Fruit fly (Drosophila melanogaster): ENCODE measurements around the gene Pgd.
A peak's percentile ranks its signal among the peaks of the same experiment; 100 is the strongest.

Pgd gene

dm6 chrX:2141854-2142216 lies 3.1 kb upstream of the Pgd start:
- no peak for TF ChIP-seq N (GFP tag; optimal IDR thresholded peaks at IDR 0.05)
- TF ChIP-seq usp (GFP tag; optimal IDR thresholded peaks at IDR 0.05): no peak
- no peak for TF ChIP-seq Vsx2 (GFP tag; optimal IDR thresholded peaks at IDR 0.05; ENCODE audit: partially characterized antibody)
- TF ChIP-seq Hnf4 (GFP tag; optimal IDR thresholded peaks at IDR 0.05): peak; percentile 61
- TF ChIP-seq dsf (GFP tag; optimal IDR thresholded peaks at IDR 0.05; ENCODE audit: borderline replicate concordance): peak; percentile 28
- peak in 1 of 2 experiments; percentile 53 for TF ChIP-seq foxo (GFP tag; optimal IDR thresholded peaks at IDR 0.05)
- TF ChIP-seq psq (GFP tag; optimal IDR thresholded peaks at IDR 0.05): peak; percentile 31
- no peak for TF ChIP-seq Mio (GFP tag; optimal IDR thresholded peaks at IDR 0.05)
- no peak for TF ChIP-seq Dif (GFP tag; optimal IDR thresholded peaks at IDR 0.05; ENCODE audit: partially characterized antibody)
- TF ChIP-seq Dfd (GFP tag; optimal IDR thresholded peaks at IDR 0.05): no peak
- peak; percentile 31 for TF ChIP-seq woc (GFP tag; optimal IDR thresholded peaks at IDR 0.05)
- TF ChIP-seq HLH106 (tag; optimal IDR thresholded peaks at IDR 0.05): peak; percentile 63
- peak; percentile 69 for TF ChIP-seq Jra (GFP tag; optimal IDR thresholded peaks at IDR 0.05)
- no peak for TF ChIP-seq OdsH (GFP tag; optimal IDR thresholded peaks at IDR 0.05)
- peak; percentile 64 for TF ChIP-seq br (GFP tag; optimal IDR thresholded peaks at IDR 0.05)
- no peak for TF ChIP-seq Rel (GFP tag; optimal IDR thresholded peaks at IDR 0.05)
- TF ChIP-seq Rel (tag; optimal IDR thresholded peaks at IDR 0.05): peak; percentile 35
- TF ChIP-seq h (GFP tag; optimal IDR thresholded peaks at IDR 0.05): peak; percentile 74
- TF ChIP-seq brk (GFP tag; optimal IDR thresholded peaks at IDR 0.05): no peak
- peak; percentile 7 for TF ChIP-seq dmrt93B (GFP tag; optimal IDR thresholded peaks at IDR 0.05)
- peak; percentile 3 for TF ChIP-seq CG9705 (GFP tag; optimal IDR thresholded peaks at IDR 0.05)
- no peak for TF ChIP-seq Hr78 (GFP tag; optimal IDR thresholded peaks at IDR 0.05)
- TF ChIP-seq pan (optimal IDR thresholded peaks at IDR 0.05): no peak
- no peak for TF ChIP-seq tai (GFP tag; optimal IDR thresholded peaks at IDR 0.05)
- TF ChIP-seq Abd-B (GFP tag; optimal IDR thresholded peaks at IDR 0.05): no peak
- TF ChIP-seq CrebA (GFP tag; optimal IDR thresholded peaks at IDR 0.05; ENCODE audit: borderline replicate concordance): no peak
- peak; percentile 90 for TF ChIP-seq Hr83 (GFP tag; optimal IDR thresholded peaks at IDR 0.05; ENCODE audit: poor library complexity, severe bottlenecking)
- TF ChIP-seq sage (GFP tag; optimal IDR thresholded peaks at IDR 0.05): peak; percentile 64
- TF ChIP-seq ey (GFP tag; optimal IDR thresholded peaks at IDR 0.05): no peak
- peak; percentile 33 for TF ChIP-seq CG32264 (GFP tag; optimal IDR thresholded peaks at IDR 0.05)
- TF ChIP-seq Sp1 (GFP tag; optimal IDR thresholded peaks at IDR 0.05): peak; percentile 46
- TF ChIP-seq lola (GFP tag; optimal IDR thresholded peaks at IDR 0.05): no peak
- peak; percentile 44 for TF ChIP-seq sv (GFP tag; optimal IDR thresholded peaks at IDR 0.05)
- no peak for TF ChIP-seq Myc (optimal IDR thresholded peaks at IDR 0.05)
- TF ChIP-seq GATAd (GFP tag; optimal IDR thresholded peaks at IDR 0.05): peak; percentile 5
- peak; percentile 44 for TF ChIP-seq fru (GFP tag; optimal IDR thresholded peaks at IDR 0.05)
- TF ChIP-seq dl (GFP tag; optimal IDR thresholded peaks at IDR 0.05; ENCODE audit: insufficient read depth in 1 of 2, partially characterized antibody in 2 of 2): no peak
- TF ChIP-seq jim (GFP tag; optimal IDR thresholded peaks at IDR 0.05): peak; percentile 23
- TF ChIP-seq rgr (GFP tag; optimal IDR thresholded peaks at IDR 0.05): peak; percentile 68

- TF ChIP-seq sv (GFP tag; optimal IDR thresholded peaks at IDR 0.05) (no peak), foxo (GFP tag; optimal IDR thresholded peaks at IDR 0.05) (no peak), Rel (GFP tag; optimal IDR thresholded peaks at IDR 0.05) (no peak), Rel (tag; optimal IDR thresholded peaks at IDR 0.05) (peak; percentile 96), lola (GFP tag; optimal IDR thresholded peaks at IDR 0.05) (no peak), GATAd (GFP tag; optimal IDR thresholded peaks at IDR 0.05) (no peak), Myc (optimal IDR thresholded peaks at IDR 0.05) (no peak), OdsH (GFP tag; optimal IDR thresholded peaks at IDR 0.05) (no peak)
These were observed 2.5 kb upstream of the Pgd start for dm6 chrX:2142275-2142934.

dm6 chrX:2142935-2143312 lies 2.0 kb upstream of the Pgd start:
- TF ChIP-seq N (GFP tag; optimal IDR thresholded peaks at IDR 0.05): no peak
- TF ChIP-seq GATAd (GFP tag; optimal IDR thresholded peaks at IDR 0.05): no peak
- TF ChIP-seq usp (GFP tag; optimal IDR thresholded peaks at IDR 0.05): no peak
- TF ChIP-seq foxo (GFP tag; optimal IDR thresholded peaks at IDR 0.05): no peak
- TF ChIP-seq h (GFP tag; optimal IDR thresholded peaks at IDR 0.05): no peak
- TF ChIP-seq brk (GFP tag; optimal IDR thresholded peaks at IDR 0.05): no peak
- no peak for TF ChIP-seq dmrt93B (GFP tag; optimal IDR thresholded peaks at IDR 0.05)
- no peak for TF ChIP-seq lola (GFP tag; optimal IDR thresholded peaks at IDR 0.05)
- no peak for TF ChIP-seq fru (GFP tag; optimal IDR thresholded peaks at IDR 0.05)

Data from whole organism, wandering third instar larva.